Worm (Caenorhabditis elegans) whole organism, young adult: ENCODE data around the gene Y41E3.6.

Experiments
- B0035.1 ChIP-seq: sonication (generic microtip); optimal IDR thresholded peaks from 2 replicates; lab custom pipeline; 2016; ENCODE audit warnings: missing genetic modification characterization, mild to moderate bottlenecking, missing compliant biosample characterization, missing genotype, missing genetic modification reagents
- B0261.1 ChIP-seq: sonication (generic microtip); optimal IDR thresholded peaks from 2 replicates; lab custom pipeline; 2016; ENCODE audit warnings: mild to moderate bottlenecking, missing genetic modification characterization, moderate library complexity, missing compliant biosample characterization
- F10E7.11 ChIP-seq: sonication (generic microtip); optimal IDR thresholded peaks from 2 replicates; lab custom pipeline; 2017; ENCODE audit warnings: mild to moderate bottlenecking, missing genetic modification characterization, moderate library complexity, missing compliant biosample characterization
- F23B12.7 ChIP-seq: sonication (generic microtip); optimal IDR thresholded peaks from 2 replicates; lab custom pipeline; 2017; ENCODE audit warnings: missing genetic modification characterization, mild to moderate bottlenecking, missing compliant biosample characterization, antibody characterized with exemption, moderate library complexity; ENCODE audit not compliant: insufficient read depth
- F39B2.1 ChIP-seq: fragments of 200-800 bp; sonication (Bioruptor generic); IDR thresholded peaks from 2 replicates; pipeline ENCODE4 v1.3.6; 2022; ENCODE audit warnings: missing genetic modification reagents, missing genetic modification characterization, missing compliant biosample characterization
- F49E8.2 ChIP-seq: sonication (generic microtip); optimal IDR thresholded peaks from 3 replicates; lab custom pipeline; 2017; ENCODE audit warnings: missing genetic modification characterization, mild to moderate bottlenecking, missing compliant biosample characterization, antibody characterized with exemption, moderate library complexity; ENCODE audit not compliant: insufficient read depth
- F57A8.1 ChIP-seq: fragments of 200-800 bp; sonication (Bioruptor generic); optimal IDR thresholded peaks from 2 replicates; lab custom pipeline; 2018; ENCODE audit warnings: mild to moderate bottlenecking, missing genetic modification characterization, moderate library complexity, missing compliant biosample characterization
- F57C9.4 ChIP-seq: sonication (generic microtip); optimal IDR thresholded peaks from 2 replicates; lab custom pipeline; 2017; ENCODE audit warnings: mild to moderate bottlenecking, missing genetic modification characterization, missing compliant biosample characterization
- K12H6.12 ChIP-seq: fragments of 200-800 bp; sonication (Bioruptor generic); optimal IDR thresholded peaks from 2 replicates; lab custom pipeline; 2018; ENCODE audit warnings: mild to moderate bottlenecking, missing genetic modification characterization, missing compliant biosample characterization
- T26A5.8 ChIP-seq: sonication (generic microtip); optimal IDR thresholded peaks from 2 replicates; lab custom pipeline; 2016; ENCODE audit warnings: missing genetic modification characterization, missing compliant biosample characterization
- Y79H2A.3 ChIP-seq: fragments of 200-800 bp; sonication (Bioruptor generic); conservative IDR thresholded peaks from 2 replicates; pipeline ENCODE4 v1.3.6; 2022; ENCODE audit warnings: missing genetic modification reagents, missing genetic modification characterization, missing compliant biosample characterization
- aptf-3 ChIP-seq: fragments of 200-800 bp; sonication (Bioruptor generic); IDR thresholded peaks from 2 replicates; pipeline ENCODE4 v1.3.6; 2022; ENCODE audit warnings: missing genetic modification characterization, missing compliant biosample characterization
- attf-5 ChIP-seq: fragments of 200-800 bp; sonication (Bioruptor generic); optimal IDR thresholded peaks from 2 replicates; lab custom pipeline; 2018; ENCODE audit warnings: mild to moderate bottlenecking, missing genetic modification characterization, missing compliant biosample characterization
- attf-6 ChIP-seq: fragments of 200-800 bp; sonication (Bioruptor generic); IDR thresholded peaks from 2 replicates; pipeline ENCODE4 v1.3.6; 2022; ENCODE audit warnings: missing genetic modification reagents, missing genetic modification characterization, missing compliant biosample characterization
- cebp-2 ChIP-seq: fragments of 200-800 bp; sonication (Bioruptor generic); IDR thresholded peaks from 2 replicates; pipeline ENCODE4 v1.3.6; 2022; ENCODE audit warnings: missing genetic modification characterization, missing compliant biosample characterization
- ceh-58 ChIP-seq: fragments of 200-800 bp; sonication (Bioruptor generic); IDR thresholded peaks from 2 replicates; pipeline ENCODE4 v1.3.6; 2022; ENCODE audit warnings: missing genetic modification characterization, missing compliant biosample characterization
- ceh-91 ChIP-seq: fragments of 200-800 bp; sonication (Bioruptor generic); IDR thresholded peaks from 2 replicates; pipeline ENCODE4 v1.3.6; 2022; ENCODE audit warnings: missing genetic modification reagents, missing genetic modification characterization, missing compliant biosample characterization
- chd-7 ChIP-seq: sonication (generic microtip); optimal IDR thresholded peaks from 2 replicates; lab custom pipeline; 2016; ENCODE audit warnings: mild to moderate bottlenecking, missing genetic modification characterization, moderate library complexity, missing compliant biosample characterization
- die-1 ChIP-seq: sonication (generic microtip); optimal IDR thresholded peaks from 2 replicates; lab custom pipeline; 2016; ENCODE audit warnings: missing genotype, mild to moderate bottlenecking, missing genetic modification characterization, missing compliant biosample characterization
- dpl-1 ChIP-seq: fragments of 150-350 bp; optimal IDR thresholded peaks from 2 replicates; lab custom pipeline; 2014; ENCODE audit warnings: missing biosample characterization, missing genetic modification reagents, missing genetic modification characterization
- fkh-3 ChIP-seq: sonication (generic microtip); optimal IDR thresholded peaks from 2 replicates; lab custom pipeline; 2016; ENCODE audit warnings: mild to moderate bottlenecking, missing genetic modification characterization, missing compliant biosample characterization
- hlh-26 ChIP-seq: fragments of 200-800 bp; sonication (Bioruptor generic); conservative IDR thresholded peaks from 2 replicates; pipeline ENCODE4 v1.3.6; 2022; ENCODE audit warnings: missing genetic modification reagents, missing genetic modification characterization, missing compliant biosample characterization
- hmg-1.2 ChIP-seq: fragments of 200-800 bp; sonication (Bioruptor generic); IDR thresholded peaks from 2 replicates; pipeline ENCODE4 v1.3.6; 2022; ENCODE audit warnings: missing genetic modification reagents, missing genetic modification characterization, missing compliant biosample characterization
- lin-26 ChIP-seq: fragments of 200-800 bp; sonication (Bioruptor generic); IDR thresholded peaks from 2 replicates; pipeline ENCODE4 v1.3.6; 2022; ENCODE audit warnings: missing genetic modification reagents, missing genetic modification characterization, missing compliant biosample characterization
- lin-40 ChIP-seq: sonication (generic microtip); optimal IDR thresholded peaks from 2 replicates; lab custom pipeline; 2016; ENCODE audit warnings: missing genetic modification characterization, mild to moderate bottlenecking, missing compliant biosample characterization, missing genotype, missing genetic modification reagents
- lin-54 ChIP-seq: fragments of 200-800 bp; sonication (Bioruptor generic); optimal IDR thresholded peaks from 2 replicates; lab custom pipeline; 2018; ENCODE audit warnings: mild to moderate bottlenecking, missing genetic modification characterization, missing compliant biosample characterization
- lsl-1 ChIP-seq: fragments of 200-800 bp; sonication (Bioruptor generic); optimal IDR thresholded peaks from 2 replicates; lab custom pipeline; 2018; ENCODE audit warnings: mild to moderate bottlenecking, missing genetic modification characterization, moderate library complexity, missing compliant biosample characterization
- lsy-27 ChIP-seq: sonication (generic microtip); optimal IDR thresholded peaks from 2 replicates; lab custom pipeline; 2017; ENCODE audit warnings: missing genetic modification characterization, mild to moderate bottlenecking, missing compliant biosample characterization, antibody characterized with exemption, missing genotype, borderline replicate concordance; ENCODE audit not compliant: insufficient read depth
- madf-10 ChIP-seq: sonication (generic microtip); optimal IDR thresholded peaks from 2 replicates; lab custom pipeline; 2016; ENCODE audit warnings: mild to moderate bottlenecking, missing genetic modification characterization, missing compliant biosample characterization
- madf-6 ChIP-seq: fragments of 200-800 bp; sonication (Bioruptor generic); IDR thresholded peaks from 2 replicates; pipeline ENCODE4 v1.3.6; 2022; ENCODE audit warnings: missing genetic modification reagents, missing genetic modification characterization, missing compliant biosample characterization
- mes-4 ChIP-seq: sonication (generic microtip); optimal IDR thresholded peaks from 2 replicates; lab custom pipeline; 2016; ENCODE audit warnings: missing genotype, missing genetic modification characterization, missing compliant biosample characterization
- mxl-1 ChIP-seq: sonication (generic microtip); optimal IDR thresholded peaks from 2 replicates; lab custom pipeline; 2016; ENCODE audit warnings: missing genetic modification characterization, missing compliant biosample characterization
- nhr-120 ChIP-seq: fragments of 200-800 bp; sonication (Bioruptor generic); IDR thresholded peaks from 2 replicates; pipeline ENCODE4 v1.3.6; 2022; ENCODE audit warnings: missing genetic modification characterization, missing compliant biosample characterization
- pha-4 ChIP-seq: fragments of 150-350 bp; sonication (generic microtip); optimal IDR thresholded peaks from 2 replicates; lab custom pipeline; 2014; ENCODE audit warnings: missing biosample characterization, missing genetic modification reagents, missing genetic modification characterization
- rcor-1 ChIP-seq: fragments of 200-800 bp; sonication (Bioruptor generic); IDR thresholded peaks from 2 replicates; pipeline ENCODE4 v1.3.6; 2022; ENCODE audit warnings: missing genetic modification reagents, missing genetic modification characterization, missing compliant biosample characterization
- snpc-3.4 ChIP-seq: sonication (generic microtip); optimal IDR thresholded peaks from 2 replicates; lab custom pipeline; 2017; ENCODE audit warnings: missing genetic modification characterization, mild to moderate bottlenecking, missing compliant biosample characterization, antibody characterized with exemption, moderate library complexity, missing genotype, missing genetic modification reagents
- snpc-4 ChIP-seq, 5 experiments: fragments of 150-350 bp in 1 of 5; sonication (generic microtip) in 4 of 5; optimal IDR thresholded peaks; 2 replicates each; lab custom pipeline; 2014 to 2018; ENCODE audit warnings: missing genetic modification characterization in 5 of 5, missing biosample characterization in 3 of 5, antibody characterized with exemption in 2 of 5, mild to moderate bottlenecking in 2 of 5, missing compliant biosample characterization in 2 of 5, missing genotype in 2 of 5, moderate library complexity in 2 of 5, missing genetic modification reagents in 1 of 5
- somi-1 ChIP-seq: fragments of 200-800 bp; sonication (Bioruptor generic); optimal IDR thresholded peaks from 2 replicates; lab custom pipeline; 2018; ENCODE audit warnings: mild to moderate bottlenecking, missing genetic modification characterization, missing compliant biosample characterization
- tbp1 ChIP-seq: fragments of 200-800 bp; sonication (Bioruptor generic); optimal IDR thresholded peaks from 2 replicates; lab custom pipeline; 2018; ENCODE audit warnings: mild to moderate bottlenecking, missing genetic modification characterization, missing compliant biosample characterization
- xnd-1 ChIP-seq: sonication (generic microtip); optimal IDR thresholded peaks from 2 replicates; lab custom pipeline; 2016; ENCODE audit warnings: missing genotype, missing genetic modification reagents, missing genetic modification characterization, missing compliant biosample characterization
- zfh-2 ChIP-seq: fragments of 200-800 bp; sonication (Bioruptor generic); conservative IDR thresholded peaks from 2 replicates; pipeline ENCODE4 v1.3.6; 2022; ENCODE audit warnings: missing genetic modification reagents, missing genetic modification characterization, missing compliant biosample characterization
- ztf-25 ChIP-seq: fragments of 200-800 bp; sonication (Bioruptor generic); IDR thresholded peaks from 2 replicates; pipeline ENCODE4 v1.3.6; 2022; ENCODE audit warnings: missing genetic modification reagents, missing genetic modification characterization, missing compliant biosample characterization
- ztf-28 ChIP-seq: fragments of 200-800 bp; sonication (Bioruptor generic); IDR thresholded peaks from 2 replicates; pipeline ENCODE4 v1.3.6; 2022; ENCODE audit warnings: missing genetic modification reagents, missing genetic modification characterization, missing compliant biosample characterization
- ztf-6 ChIP-seq: fragments of 200-800 bp; sonication (Bioruptor generic); IDR thresholded peaks from 2 replicates; pipeline ENCODE4 v1.3.6; 2022; ENCODE audit warnings: missing genetic modification reagents, missing genetic modification characterization, missing compliant biosample characterization

Y41E3.6 gene

ce11 chrIV:15042159-15042936 lies 35.8 kb downstream of the Y41E3.6 start (continued):
- peak; percentile 77 for TF ChIP-seq F49E8.2 (tag; lab: Kevin White, UChicago)
- peak; percentile 56 for TF ChIP-seq tbp1 (GFP tag; lab: Kevin White, UChicago)
- TF ChIP-seq attf-6 (GFP tag; lab: Robert Waterston, UW): peak; percentile 92
- no peak for TF ChIP-seq aptf-3 (GFP tag; lab: Robert Waterston, UW)
- TF ChIP-seq snpc-4 (GFP tag; optimal IDR thresholded peaks at IDR 0.05; lab: Kevin White, UChicago): peak; percentile 68
- TF ChIP-seq snpc-4 (tag; optimal IDR thresholded peaks at IDR 0.05; lab: Kevin White, UChicago): peak in 3 of 4 experiments; percentile 58 to 91 (median 80)
- no peak for TF ChIP-seq lin-40 (tag; lab: Kevin White, UChicago)
- peak; percentile 20 for TF ChIP-seq lsl-1 (GFP tag; lab: Kevin White, UChicago)
- no peak for TF ChIP-seq B0035.1 (tag; lab: Kevin White, UChicago)
- no peak for TF ChIP-seq ztf-6 (GFP tag; lab: Robert Waterston, UW)
- peak; percentile 22; the same call in 1 of the 2 replicates for TF ChIP-seq madf-6 (GFP tag; lab: Robert Waterston, UW)
- peak; percentile 41 for TF ChIP-seq hmg-1.2 (GFP tag; lab: Robert Waterston, UW)
- TF ChIP-seq die-1 (tag; lab: Kevin White, UChicago): no peak
- TF ChIP-seq nhr-120: no peak
- TF ChIP-seq ceh-58 (GFP tag; lab: Robert Waterston, UW): 0 out of 2 replicates have a peak, but pooled peaks have one; percentile 44
- no peak for TF ChIP-seq ztf-25 (GFP tag; lab: Robert Waterston, UW)

- no peak for TF ChIP-seq somi-1 (GFP tag; lab: Kevin White, UChicago)
- TF ChIP-seq attf-6 (GFP tag; lab: Robert Waterston, UW): no peak
- TF ChIP-seq snpc-4 (GFP tag; optimal IDR thresholded peaks at IDR 0.05; lab: Kevin White, UChicago): no peak
- TF ChIP-seq snpc-4 (tag; optimal IDR thresholded peaks at IDR 0.05; lab: Kevin White, UChicago): peak in 1 of 4 experiments; percentile 37
- TF ChIP-seq mxl-1 (tag; lab: Kevin White, UChicago): no peak
- no peak for TF ChIP-seq snpc-3.4
- no peak for TF ChIP-seq attf-5 (GFP tag; lab: Kevin White, UChicago)
- TF ChIP-seq zfh-2 (GFP tag; lab: Robert Waterston, UW): peak; percentile 46; the same call in 1 of the 2 replicates
- no peak for TF ChIP-seq F23B12.7 (tag; lab: Kevin White, UChicago)
- TF ChIP-seq F39B2.1 (GFP tag; lab: Robert Waterston, UW): no peak
- no peak for TF ChIP-seq hlh-26
- TF ChIP-seq mes-4: no peak
- no peak for TF ChIP-seq T26A5.8
- no peak for TF ChIP-seq ztf-28 (GFP tag; lab: Robert Waterston, UW)
- TF ChIP-seq nhr-120: no peak
- no peak for TF ChIP-seq B0261.1 (tag; lab: Kevin White, UChicago)
- no peak for TF ChIP-seq lin-40 (tag; lab: Kevin White, UChicago)
- no peak for TF ChIP-seq K12H6.12 (tag; lab: Kevin White, UChicago)
- TF ChIP-seq pha-4: no peak
- peak; percentile 83; the same call in 1 of the 2 replicates for TF ChIP-seq cebp-2
- TF ChIP-seq xnd-1 (tag; lab: Kevin White, UChicago): no peak
- no peak for TF ChIP-seq lin-54 (GFP tag; lab: Kevin White, UChicago)
- TF ChIP-seq lin-26 (GFP tag; lab: Robert Waterston, UW): 0 out of 2 replicates have a peak, but pooled peaks have one; percentile 37
- TF ChIP-seq F57C9.4 (tag; lab: Kevin White, UChicago): no peak
- no peak for TF ChIP-seq rcor-1
- TF ChIP-seq fkh-3: no peak
- TF ChIP-seq ztf-25 (GFP tag; lab: Robert Waterston, UW): no peak
- no peak for TF ChIP-seq lsy-27 (tag; lab: Kevin White, UChicago)
- no peak for TF ChIP-seq F10E7.11
- no peak for TF ChIP-seq ceh-91 (GFP tag; lab: Robert Waterston, UW)
- TF ChIP-seq F57A8.1 (GFP tag; lab: Kevin White, UChicago): no peak
- TF ChIP-seq dpl-1: no peak
- no peak for TF ChIP-seq madf-10 (tag; lab: Kevin White, UChicago)
- TF ChIP-seq chd-7 (tag; lab: Kevin White, UChicago): no peak
- no peak for TF ChIP-seq Y79H2A.3 (GFP tag; lab: Robert Waterston, UW)
These were observed 39.6 kb downstream of the Y41E3.6 start for ce11 chrIV:15046162-15046561.
